Worm (Caenorhabditis elegans) whole organism, L4 larva: Measurements from ENCODE around the gene F23F1.4.

Experiments
- nhr-237 ChIP-seq: sonication (generic microtip); optimal IDR thresholded peaks from 2 replicates; lab custom pipeline; 2017; ENCODE audit warnings: missing biosample characterization, missing genetic modification characterization
- pha-4 ChIP-seq, 2 experiments: fragments of 150-350 bp in 1 of 2; fragments of 200-800 bp in 1 of 2; sonication (Bioruptor generic) in 1 of 2; IDR thresholded peaks in 1 of 2; optimal IDR thresholded peaks in 1 of 2; 2 replicates each; pipeline versions ENCODE4 v1.3.6 to Lab custom; 2014 to 2022; ENCODE audit warnings: missing genetic modification characterization in 2 of 2, missing genetic modification reagents in 2 of 2, missing biosample characterization in 1 of 2, missing compliant biosample characterization in 1 of 2
- unc-39 ChIP-seq: sonication (generic microtip); optimal IDR thresholded peaks from 2 replicates; lab custom pipeline; 2017; ENCODE audit warnings: missing biosample characterization, missing genetic modification characterization

- no peak for TF ChIP-seq unc-39 (tag; lab: Kevin White, UChicago)
- TF ChIP-seq pha-4 (GFP tag; IDR thresholded peaks at IDR 0.05; lab: Robert Waterston, UW) = no peak
- no peak for TF ChIP-seq pha-4 (tag; optimal IDR thresholded peaks at IDR 0.05; lab: Kevin White, UChicago)
- TF ChIP-seq nhr-237 (tag; lab: Kevin White, UChicago) = no peak
These were observed 9.0 kb downstream of the F23F1.4 start, which contains the start of gene gmeb-1 for ce11 chrII:19238-19637.
